Worm (Caenorhabditis elegans) whole organism, young adult: ENCODE results near the gene F09E10.5.

ENCODE experiments used
- B0019.2 ChIP-seq: fragments of 200-800 bp; sonication (Bioruptor generic); conservative IDR thresholded peaks from 2 replicates; pipeline ENCODE4 v1.3.6; 2022; ENCODE audit warnings: missing genetic modification reagents, missing genetic modification characterization, missing compliant biosample characterization
- F37B4.10 ChIP-seq: fragments of 200-800 bp; sonication (Bioruptor generic); IDR thresholded peaks from 2 replicates; pipeline ENCODE4 v1.3.6; 2022; ENCODE audit warnings: missing genetic modification characterization, missing compliant biosample characterization
- bed-2 ChIP-seq: fragments of 200-800 bp; sonication (Bioruptor generic); IDR thresholded peaks from 2 replicates; pipeline ENCODE4 v1.3.6; 2022; ENCODE audit warnings: missing genetic modification reagents, missing genetic modification characterization, missing compliant biosample characterization
- him-1 ChIP-seq: sonication (generic microtip); optimal IDR thresholded peaks from 2 replicates; lab custom pipeline; 2016; ENCODE audit warnings: missing genotype, missing genetic modification reagents, missing genetic modification characterization, missing compliant biosample characterization
- hlh-26 ChIP-seq: fragments of 200-800 bp; sonication (Bioruptor generic); conservative IDR thresholded peaks from 2 replicates; pipeline ENCODE4 v1.3.6; 2022; ENCODE audit warnings: missing genetic modification reagents, missing genetic modification characterization, missing compliant biosample characterization
- madf-3 ChIP-seq: fragments of 200-800 bp; sonication (Bioruptor generic); IDR thresholded peaks from 2 replicates; pipeline ENCODE4 v1.3.6; 2022; ENCODE audit warnings: missing genetic modification reagents, missing genetic modification characterization, missing compliant biosample characterization

ce11 chrX:1483229-1483628 is 10.9 kb downstream of the F09E10.5 start:
- TF ChIP-seq him-1 (tag; lab: Kevin White, UChicago) (no peak), B0019.2 (GFP tag; lab: Robert Waterston, UW) (no peak), madf-3 (GFP tag; lab: Robert Waterston, UW) (no peak), F37B4.10 (GFP tag; lab: Robert Waterston, UW) (no peak), hlh-26 (GFP tag; lab: Robert Waterston, UW) (no peak), bed-2 (GFP tag; lab: Robert Waterston, UW) (no peak)
